Worm (Caenorhabditis elegans) whole organism, midembryonic: ENCODE results near the gene C03E10.1.

ENCODE experiments used
- T22C8.4 ChIP-seq: fragments of 200-800 bp; sonication (Bioruptor generic); IDR thresholded peaks from 2 replicates; pipeline ENCODE4 v1.3.6; 2022; ENCODE audit warnings: missing genetic modification characterization, missing compliant biosample characterization
- cog-1 ChIP-seq: sonication (generic microtip); optimal IDR thresholded peaks from 2 replicates; lab custom pipeline; 2016; ENCODE audit warnings: missing genetic modification characterization, missing compliant biosample characterization
- flt-1 ChIP-seq: fragments of 200-800 bp; sonication (Bioruptor generic); IDR thresholded peaks from 2 replicates; pipeline ENCODE4 v1.3.6; 2022; ENCODE audit warnings: missing genetic modification characterization, missing compliant biosample characterization
- klf-2 ChIP-seq: fragments of 200-800 bp; sonication (Bioruptor generic); conservative IDR thresholded peaks from 2 replicates; pipeline ENCODE4 v1.3.6; 2022; ENCODE audit warnings: missing genetic modification reagents, missing genetic modification characterization, missing compliant biosample characterization
- med-1 ChIP-seq: sonication (generic microtip); optimal IDR thresholded peaks from 2 replicates; lab custom pipeline; 2017; ENCODE audit warnings: missing genetic modification characterization, mild to moderate bottlenecking, missing compliant biosample characterization, antibody characterized with exemption, missing genetic modification reagents; ENCODE audit not compliant: insufficient read depth
- ref-1 ChIP-seq: fragments of 200-800 bp; sonication (Bioruptor generic); conservative IDR thresholded peaks from 2 replicates; pipeline ENCODE4 v1.3.6; 2022; ENCODE audit warnings: missing genetic modification reagents, missing genetic modification characterization, missing compliant biosample characterization
- tab-1 ChIP-seq: fragments of 200-800 bp; sonication (Bioruptor generic); IDR thresholded peaks from 2 replicates; pipeline ENCODE4 v1.3.6; 2022; ENCODE audit warnings: missing genetic modification characterization, missing compliant biosample characterization
- ztf-23 ChIP-seq: fragments of 200-800 bp; sonication (Bioruptor generic); IDR thresholded peaks from 2 replicates; pipeline ENCODE4 v1.3.6; 2022; ENCODE audit warnings: missing genetic modification reagents, missing genetic modification characterization, missing compliant biosample characterization
- ztf-29 ChIP-seq: fragments of 200-800 bp; sonication (Bioruptor generic); IDR thresholded peaks from 2 replicates; pipeline ENCODE4 v1.3.6; 2022; ENCODE audit warnings: missing genetic modification reagents, missing genetic modification characterization, missing compliant biosample characterization

ce11 chrV:11282272-11282671 is 8.7 kb upstream of the C03E10.1 start, which contains the start of gene gly-20:
- TF ChIP-seq klf-2 (GFP tag; lab: Robert Waterston, UW) (no peak), ztf-29 (no peak), ztf-23 (GFP tag; lab: Robert Waterston, UW) (no peak), T22C8.4 (GFP tag; lab: Robert Waterston, UW) (no peak), cog-1 (tag; lab: Kevin White, UChicago) (no peak), tab-1 (GFP tag; lab: Robert Waterston, UW) (no peak), med-1 (no peak), ref-1 (no peak), flt-1 (no peak)
